Worm (Caenorhabditis elegans) whole organism, mixed stage, embryonic: Measurements from ENCODE around the gene F54B11.9.

Experiments
- blmp-1 ChIP-seq: fragments of 150-350 bp; optimal IDR thresholded peaks from 2 replicates; lab custom pipeline; 2014; ENCODE audit warnings: missing biosample characterization, missing genetic modification characterization
- elt-1 ChIP-seq: sonication (generic microtip); optimal IDR thresholded peaks from 2 replicates; lab custom pipeline; 2017; ENCODE audit warnings: missing genetic modification characterization, mild to moderate bottlenecking, missing compliant biosample characterization, antibody characterized with exemption, moderate library complexity, borderline replicate concordance; ENCODE audit not compliant: insufficient read depth
- flh-1 ChIP-seq: fragments of 200-800 bp; sonication (Bioruptor generic); optimal IDR thresholded peaks from 2 replicates; lab custom pipeline; 2018; ENCODE audit warnings: mild to moderate bottlenecking, missing genetic modification characterization, moderate library complexity, missing compliant biosample characterization
- lin-13 ChIP-seq: fragments of 150-350 bp; optimal IDR thresholded peaks from 2 replicates; lab custom pipeline; 2014; ENCODE audit warnings: missing biosample characterization, missing genetic modification characterization
- lsy-2 ChIP-seq: fragments of 150-350 bp; optimal IDR thresholded peaks from 2 replicates; lab custom pipeline; 2014; ENCODE audit warnings: missing biosample characterization, missing genetic modification characterization
- mep-1 ChIP-seq: fragments of 150-350 bp; optimal IDR thresholded peaks from 2 replicates; lab custom pipeline; 2017; ENCODE audit warnings: missing biosample characterization, missing genetic modification reagents, missing genetic modification characterization, inconsistent platforms
- mls-2 ChIP-seq: sonication (generic microtip); optimal IDR thresholded peaks from 2 replicates; lab custom pipeline; 2016; ENCODE audit warnings: mild to moderate bottlenecking, missing genetic modification characterization, moderate library complexity, missing compliant biosample characterization
- sem-2 ChIP-seq: fragments of 200-800 bp; sonication (Bioruptor generic); optimal IDR thresholded peaks from 2 replicates; lab custom pipeline; 2018; ENCODE audit warnings: mild to moderate bottlenecking, missing genetic modification characterization, missing compliant biosample characterization
- snpc-4 ChIP-seq: fragments of 150-350 bp; optimal IDR thresholded peaks from 2 replicates; lab custom pipeline; 2014; ENCODE audit warnings: missing biosample characterization, missing genetic modification characterization
- unc-62 ChIP-seq: fragments of 150-350 bp; optimal IDR thresholded peaks from 2 replicates; lab custom pipeline; 2014; ENCODE audit warnings: missing biosample characterization, missing genetic modification reagents, missing genetic modification characterization

- no peak for TF ChIP-seq unc-62
- TF ChIP-seq mls-2 (tag; lab: Kevin White, UChicago) = no peak
- TF ChIP-seq lsy-2 (tag; lab: Kevin White, UChicago) = no peak
- TF ChIP-seq snpc-4 (tag; lab: Kevin White, UChicago) = no peak
- TF ChIP-seq blmp-1 (tag; lab: Kevin White, UChicago) = no peak
- TF ChIP-seq flh-1 (GFP tag; lab: Kevin White, UChicago) = no peak
- TF ChIP-seq elt-1 (tag; lab: Kevin White, UChicago) = no peak
- TF ChIP-seq mep-1 (tag; lab: Kevin White, UChicago) = no peak
- no peak for TF ChIP-seq sem-2 (GFP tag; lab: Kevin White, UChicago)
- no peak for TF ChIP-seq lin-13 (tag; lab: Kevin White, UChicago)
Observed at ce11 chrX:13632245-13632644, 26.9 kb downstream of the F54B11.9 start.
